In the genomic region with DNA sequence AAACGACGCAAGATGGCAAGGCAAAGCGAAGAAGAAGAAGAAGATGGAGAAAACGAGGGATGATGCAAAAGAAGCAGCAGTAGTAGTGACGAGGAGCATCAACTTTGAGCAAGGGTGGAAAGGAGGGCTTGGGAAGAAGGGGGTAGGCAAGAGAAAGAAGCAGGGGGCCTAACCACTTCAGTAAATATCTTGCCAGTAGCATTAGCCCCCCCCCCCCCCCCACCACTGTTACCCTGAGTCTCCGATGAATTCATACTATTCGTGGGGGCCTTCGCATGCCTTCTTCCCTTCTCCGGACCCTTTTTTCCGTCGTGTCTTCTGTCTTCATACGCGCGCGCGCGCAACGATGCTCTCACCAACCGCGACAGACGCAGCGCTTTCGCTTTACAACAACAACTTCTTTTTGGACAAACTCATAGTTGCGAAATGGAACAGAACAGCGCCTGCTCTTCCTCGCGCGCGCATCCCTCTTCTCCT, we compare ENCODE assay signal across 5 worm cellular contexts.
TF ChIP-seq lines count a peak whose summit lies in the region.

No protein-coding gene starts in this region.

TF ChIP-seq in whole organism, L1 larva, 84 proteins besides CTCF, POLR2A, EP300 and RAD21 (continues in another document):
- TF ChIP-seq nhr-85 (tag; lab: Kevin White, UChicago) (no peak), fkh-10 (GFP tag; optimal IDR thresholded peaks at IDR 0.05; lab: Kevin White, UChicago) (peak; percentile 31), C16A3.4 (tag; optimal IDR thresholded peaks at IDR 0.05; lab: Kevin White, UChicago) (no peak), nhr-19 (GFP tag; conservative IDR thresholded peaks at IDR 0.05; lab: Robert Waterston, UW) (no peak), fkh-4 (tag; optimal IDR thresholded peaks at IDR 0.05; lab: Kevin White, UChicago; ENCODE audit: borderline replicate concordance) (no peak), pqm-1 (tag; optimal IDR thresholded peaks at IDR 0.05; lab: Kevin White, UChicago) (no peak), ceh-82 (tag; optimal IDR thresholded peaks at IDR 0.05; lab: Kevin White, UChicago) (peak in 1 of 3 experiments; percentile 33), lin-14 (GFP tag; optimal IDR thresholded peaks at IDR 0.05; lab: Kevin White, UChicago) (peak; percentile 86), xbp-1 (tag; optimal IDR thresholded peaks at IDR 0.05; lab: Kevin White, UChicago) (no peak), nhr-77 (tag; optimal IDR thresholded peaks at IDR 0.05; lab: Kevin White, UChicago) (no peak), isw-1 (GFP tag; IDR thresholded peaks at IDR 0.05; lab: Robert Waterston, UW) (peak; percentile 14; the same call in 1 of the 2 replicates), vab-15 (tag; optimal IDR thresholded peaks at IDR 0.05; lab: Kevin White, UChicago) (no peak), skn-1 (tag; optimal IDR thresholded peaks at IDR 0.05; lab: Kevin White, UChicago) (peak; percentile 35), nhr-47 (tag; optimal IDR thresholded peaks at IDR 0.05; lab: Kevin White, UChicago) (peak; percentile 32), fkh-8 (tag; optimal IDR thresholded peaks at IDR 0.05; lab: Kevin White, UChicago) (peak; percentile 41), swsn-7 (tag; optimal IDR thresholded peaks at IDR 0.05; lab: Kevin White, UChicago) (peak; percentile 23), C04F5.9 (tag; optimal IDR thresholded peaks at IDR 0.05; lab: Kevin White, UChicago) (no peak)

TF ChIP-seq in whole organism, L3 larva, 47 proteins besides CTCF, POLR2A, EP300 and RAD21:
- peak; percentile 1 for TF ChIP-seq fkh-10 (GFP tag; optimal IDR thresholded peaks at IDR 0.05; lab: Kevin White, UChicago)
- no peak for TF ChIP-seq pha-4 (tag; optimal IDR thresholded peaks at IDR 0.05; lab: Kevin White, UChicago)
- TF ChIP-seq hmg-11 (tag; optimal IDR thresholded peaks at IDR 0.05; lab: Kevin White, UChicago), result peak; percentile 66
- no peak for TF ChIP-seq ceh-82 (tag; optimal IDR thresholded peaks at IDR 0.05; lab: Kevin White, UChicago)
- peak; percentile 7 for TF ChIP-seq lin-15B (tag; optimal IDR thresholded peaks at IDR 0.05; lab: Kevin White, UChicago)
- TF ChIP-seq lin-39 (tag; optimal IDR thresholded peaks at IDR 0.05; lab: Kevin White, UChicago), result peak; percentile 89
TF ChIP-seq in whole organism, L3 larva: peak in this region for 4.

TF ChIP-seq in whole organism, early embryonic, 17 proteins besides CTCF, POLR2A, EP300 and RAD21:
- TF ChIP-seq scrt-1 (GFP tag; IDR thresholded peaks at IDR 0.05; lab: Robert Waterston, UW), result no peak
- no peak for TF ChIP-seq aly-1 (tag; optimal IDR thresholded peaks at IDR 0.05; lab: Kevin White, UChicago)
- TF ChIP-seq F13C5.2 (tag; optimal IDR thresholded peaks at IDR 0.05; lab: Kevin White, UChicago), result peak; percentile 22
- no peak for TF ChIP-seq hnd-1 (tag; optimal IDR thresholded peaks at IDR 0.05; lab: Kevin White, UChicago)
- TF ChIP-seq flt-1 (GFP tag; IDR thresholded peaks at IDR 0.05; lab: Robert Waterston, UW), result no peak
- TF ChIP-seq hmg-4 (GFP tag; optimal IDR thresholded peaks at IDR 0.05; lab: Kevin White, UChicago), result peak; percentile 79
- no peak for TF ChIP-seq ets-7 (tag; optimal IDR thresholded peaks at IDR 0.05; lab: Kevin White, UChicago)
- no peak for TF ChIP-seq tbx-11 (GFP tag; IDR thresholded peaks at IDR 0.05; lab: Robert Waterston, UW)
- no peak for TF ChIP-seq B0310.2 (tag; optimal IDR thresholded peaks at IDR 0.05; lab: Kevin White, UChicago)
- no peak for TF ChIP-seq sea-1 (GFP tag; conservative IDR thresholded peaks at IDR 0.05; lab: Robert Waterston, UW)
- no peak for TF ChIP-seq tra-4 (tag; optimal IDR thresholded peaks at IDR 0.05; lab: Kevin White, UChicago)
- no peak for TF ChIP-seq tbx-37 (GFP tag; conservative IDR thresholded peaks at IDR 0.05; lab: Robert Waterston, UW)
- no peak for TF ChIP-seq ceh-36 (tag; optimal IDR thresholded peaks at IDR 0.05; lab: Kevin White, UChicago)
- TF ChIP-seq hmbx-1 (tag; optimal IDR thresholded peaks at IDR 0.05; lab: Kevin White, UChicago), result no peak

TF ChIP-seq in whole organism, midembryonic, 9 proteins besides CTCF, POLR2A, EP300 and RAD21:
- TF ChIP-seq ztf-29 (GFP tag; IDR thresholded peaks at IDR 0.05; lab: Robert Waterston, UW), result no peak
- peak; percentile 52; the same call in 1 of the 2 replicates for TF ChIP-seq ztf-23 (GFP tag; IDR thresholded peaks at IDR 0.05; lab: Robert Waterston, UW)

TF ChIP-seq in whole organism, young adult, 124 proteins besides CTCF, POLR2A, EP300 and RAD21 (continues in another document):
- no peak for TF ChIP-seq bed-1 (GFP tag; IDR thresholded peaks at IDR 0.05; lab: Robert Waterston, UW)
- no peak for TF ChIP-seq ceh-40 (GFP tag; IDR thresholded peaks at IDR 0.05; lab: Robert Waterston, UW)
- no peak for TF ChIP-seq athp-1 (tag; optimal IDR thresholded peaks at IDR 0.05; lab: Kevin White, UChicago)
- TF ChIP-seq hmg-20 (GFP tag; IDR thresholded peaks at IDR 0.05; lab: Robert Waterston, UW), result no peak
- TF ChIP-seq unc-130 (GFP tag; optimal IDR thresholded peaks at IDR 0.05; lab: Kevin White, UChicago), result no peak
- no peak for TF ChIP-seq lin-35 (GFP tag; optimal IDR thresholded peaks at IDR 0.05; lab: Kevin White, UChicago)
- TF ChIP-seq K11D2.4 (GFP tag; IDR thresholded peaks at IDR 0.05; lab: Robert Waterston, UW), result 0 out of 2 replicates have a peak, but pooled peaks have one; percentile 17
- no peak for TF ChIP-seq tbp1 (GFP tag; optimal IDR thresholded peaks at IDR 0.05; lab: Kevin White, UChicago)
- TF ChIP-seq hlh-26 (GFP tag; conservative IDR thresholded peaks at IDR 0.05; lab: Robert Waterston, UW), result no peak
- no peak for TF ChIP-seq ets-4 (GFP tag; optimal IDR thresholded peaks at IDR 0.05; lab: Kevin White, UChicago)
- TF ChIP-seq pbrm-1 (GFP tag; IDR thresholded peaks at IDR 0.05; lab: Robert Waterston, UW), result no peak
- no peak for TF ChIP-seq Y67H2A.10 (GFP tag; conservative IDR thresholded peaks at IDR 0.05; lab: Robert Waterston, UW)
- no peak for TF ChIP-seq nhr-120 (GFP tag; IDR thresholded peaks at IDR 0.05; lab: Robert Waterston, UW)
- no peak for TF ChIP-seq sea-2 (GFP tag; IDR thresholded peaks at IDR 0.05; lab: Robert Waterston, UW)
- no peak for TF ChIP-seq cebp-2 (GFP tag; IDR thresholded peaks at IDR 0.05; lab: Robert Waterston, UW)
- TF ChIP-seq madf-8 (GFP tag; conservative IDR thresholded peaks at IDR 0.05; lab: Robert Waterston, UW), result no peak
- TF ChIP-seq ztf-28 (GFP tag; IDR thresholded peaks at IDR 0.05; lab: Robert Waterston, UW), result no peak
- no peak for TF ChIP-seq ceh-79 (tag; optimal IDR thresholded peaks at IDR 0.05; lab: Kevin White, UChicago)
- peak; percentile 62 for TF ChIP-seq K12H6.12 (tag; optimal IDR thresholded peaks at IDR 0.05; lab: Kevin White, UChicago)
- TF ChIP-seq ama-1 (optimal IDR thresholded peaks at IDR 0.05; lab: Kevin White, UChicago), result no peak
- TF ChIP-seq ama-1 (GFP tag; optimal IDR thresholded peaks at IDR 0.05; lab: Kevin White, UChicago), result no peak
- no peak for TF ChIP-seq xnd-1 (tag; optimal IDR thresholded peaks at IDR 0.05; lab: Kevin White, UChicago)
- TF ChIP-seq bed-2 (GFP tag; IDR thresholded peaks at IDR 0.05; lab: Robert Waterston, UW), result no peak
- TF ChIP-seq Y53F4B.3 (GFP tag; IDR thresholded peaks at IDR 0.05; lab: Robert Waterston, UW), result no peak
- no peak for TF ChIP-seq B0019.2 (GFP tag; conservative IDR thresholded peaks at IDR 0.05; lab: Robert Waterston, UW)
- TF ChIP-seq nfyb-1 (GFP tag; IDR thresholded peaks at IDR 0.05; lab: Robert Waterston, UW), result no peak
- no peak for TF ChIP-seq atf-7 (tag; optimal IDR thresholded peaks at IDR 0.05; lab: Kevin White, UChicago)
- no peak for TF ChIP-seq tlf-1 (GFP tag; optimal IDR thresholded peaks at IDR 0.05; lab: Kevin White, UChicago)
- TF ChIP-seq aptf-3 (GFP tag; IDR thresholded peaks at IDR 0.05; lab: Robert Waterston, UW), result no peak
- no peak for TF ChIP-seq mel-28 (tag; optimal IDR thresholded peaks at IDR 0.05; lab: Kevin White, UChicago; ENCODE audit: borderline replicate concordance)
- no peak for TF ChIP-seq mxl-1 (tag; optimal IDR thresholded peaks at IDR 0.05; lab: Kevin White, UChicago)
- TF ChIP-seq B0261.1 (tag; optimal IDR thresholded peaks at IDR 0.05; lab: Kevin White, UChicago), result no peak
- no peak for TF ChIP-seq akir-1 (GFP tag; optimal IDR thresholded peaks at IDR 0.05; lab: Kevin White, UChicago)
- TF ChIP-seq nhr-179 (tag; optimal IDR thresholded peaks at IDR 0.05; lab: Kevin White, UChicago), result no peak
- no peak for TF ChIP-seq ztf-6 (GFP tag; IDR thresholded peaks at IDR 0.05; lab: Robert Waterston, UW)
- TF ChIP-seq lin-54 (GFP tag; optimal IDR thresholded peaks at IDR 0.05; lab: Kevin White, UChicago), result no peak
- peak; percentile 10 for TF ChIP-seq attf-5 (GFP tag; optimal IDR thresholded peaks at IDR 0.05; lab: Kevin White, UChicago)
- no peak for TF ChIP-seq F49E8.2 (tag; optimal IDR thresholded peaks at IDR 0.05; lab: Kevin White, UChicago; ENCODE audit: insufficient read depth)
- no peak for TF ChIP-seq sptf-2 (GFP tag; optimal IDR thresholded peaks at IDR 0.05; lab: Kevin White, UChicago)
- TF ChIP-seq ceh-91 (GFP tag; IDR thresholded peaks at IDR 0.05; lab: Robert Waterston, UW), result no peak
- TF ChIP-seq mcd-1 (GFP tag; IDR thresholded peaks at IDR 0.05; lab: Robert Waterston, UW), result peak; percentile 42
- TF ChIP-seq Y79H2A.3 (GFP tag; conservative IDR thresholded peaks at IDR 0.05; lab: Robert Waterston, UW), result no peak
- TF ChIP-seq zfh-2 (GFP tag; conservative IDR thresholded peaks at IDR 0.05; lab: Robert Waterston, UW), result peak; percentile 97
- TF ChIP-seq F22D6.2 (tag; optimal IDR thresholded peaks at IDR 0.05; lab: Kevin White, UChicago), result no peak
- no peak for TF ChIP-seq lin-40 (tag; optimal IDR thresholded peaks at IDR 0.05; lab: Kevin White, UChicago)
- no peak for TF ChIP-seq rcor-1 (GFP tag; IDR thresholded peaks at IDR 0.05; lab: Robert Waterston, UW)
- TF ChIP-seq hsf-1 (GFP tag; IDR thresholded peaks at IDR 0.05; lab: Robert Waterston, UW), result no peak
- TF ChIP-seq him-1 (tag; optimal IDR thresholded peaks at IDR 0.05; lab: Kevin White, UChicago), result no peak
- no peak for TF ChIP-seq snpc-1.3 (tag; optimal IDR thresholded peaks at IDR 0.05; lab: Kevin White, UChicago; ENCODE audit: insufficient read depth)
- TF ChIP-seq ztf-22 (GFP tag; optimal IDR thresholded peaks at IDR 0.05; lab: Kevin White, UChicago), result no peak
- TF ChIP-seq let-526 (GFP tag; IDR thresholded peaks at IDR 0.05; lab: Robert Waterston, UW), result no peak
- TF ChIP-seq cebp-1 (GFP tag; IDR thresholded peaks at IDR 0.05; lab: Robert Waterston, UW), result peak; percentile 47; the same call in 1 of the 2 replicates
- peak; percentile 84 for TF ChIP-seq cebp-1 (tag; optimal IDR thresholded peaks at IDR 0.05; lab: Kevin White, UChicago)
- no peak for TF ChIP-seq Y56A3A.18 (GFP tag; IDR thresholded peaks at IDR 0.05; lab: Robert Waterston, UW)
